Worm (Caenorhabditis elegans) whole organism, early embryonic: ENCODE data around the gene F01F1.11.

Source experiments
- ama-1 ChIP-seq: fragments of 150-350 bp; optimal IDR thresholded peaks from 2 replicates; lab custom pipeline; 2014
- ceh-13 ChIP-seq: fragments of 200-800 bp; sonication (Bioruptor generic); optimal IDR thresholded peaks from 2 replicates; lab custom pipeline; 2018; ENCODE audit warnings: mild to moderate bottlenecking, missing genetic modification characterization, missing compliant biosample characterization
- flt-1 ChIP-seq: fragments of 200-800 bp; sonication (Bioruptor generic); IDR thresholded peaks from 2 replicates; pipeline ENCODE4 v1.3.6; 2022; ENCODE audit warnings: missing genetic modification characterization, missing compliant biosample characterization
- hmg-4 ChIP-seq: fragments of 200-800 bp; sonication (Bioruptor generic); optimal IDR thresholded peaks from 2 replicates; lab custom pipeline; 2018; ENCODE audit warnings: mild to moderate bottlenecking, missing genetic modification characterization, missing compliant biosample characterization
- sea-1 ChIP-seq: fragments of 200-800 bp; sonication (Bioruptor generic); conservative IDR thresholded peaks from 2 replicates; pipeline ENCODE4 v1.3.6; 2022; ENCODE audit warnings: missing genetic modification characterization, missing compliant biosample characterization
- tra-4 ChIP-seq: sonication (generic microtip); optimal IDR thresholded peaks from 2 replicates; lab custom pipeline; 2017; ENCODE audit warnings: missing genetic modification characterization, missing compliant biosample characterization

- TF ChIP-seq ama-1 (lab: Kevin White, UChicago), result no peak
- TF ChIP-seq flt-1 (GFP tag; lab: Robert Waterston, UW), result no peak
- TF ChIP-seq tra-4 (tag; lab: Kevin White, UChicago), result no peak
- TF ChIP-seq sea-1 (GFP tag; lab: Robert Waterston, UW), result no peak
- no peak for TF ChIP-seq ceh-13 (GFP tag; lab: Kevin White, UChicago)
- TF ChIP-seq hmg-4 (GFP tag; lab: Kevin White, UChicago), result no peak
These were observed 31.4 kb downstream of the F01F1.11 start for ce11 chrIII:5840277-5840676.
